Worm (Caenorhabditis elegans) whole organism, early embryonic: ENCODE measurements around the gene grl-13.

Experiments used
- B0310.2 ChIP-seq: sonication (generic microtip); optimal IDR thresholded peaks from 2 replicates; lab custom pipeline; 2016; ENCODE audit warnings: mild to moderate bottlenecking, missing genetic modification characterization, missing compliant biosample characterization
- F13C5.2 ChIP-seq: sonication (generic microtip); optimal IDR thresholded peaks from 2 replicates; lab custom pipeline; 2017; ENCODE audit warnings: mild to moderate bottlenecking, missing genetic modification characterization, inconsistent platforms, missing compliant biosample characterization
- aly-1 ChIP-seq: sonication (generic microtip); optimal IDR thresholded peaks from 2 replicates; lab custom pipeline; 2016; ENCODE audit warnings: missing genetic modification characterization, missing compliant biosample characterization
- ama-1 ChIP-seq: fragments of 150-350 bp; optimal IDR thresholded peaks from 2 replicates; lab custom pipeline; 2014
- ceh-13 ChIP-seq: fragments of 200-800 bp; sonication (Bioruptor generic); optimal IDR thresholded peaks from 2 replicates; lab custom pipeline; 2018; ENCODE audit warnings: mild to moderate bottlenecking, missing genetic modification characterization, missing compliant biosample characterization
- ceh-36 ChIP-seq: sonication (generic microtip); optimal IDR thresholded peaks from 2 replicates; lab custom pipeline; 2016; ENCODE audit warnings: missing genetic modification characterization, inconsistent platforms, missing compliant biosample characterization
- ets-7 ChIP-seq: sonication (generic microtip); optimal IDR thresholded peaks from 2 replicates; lab custom pipeline; 2016; ENCODE audit warnings: missing genotype, missing genetic modification characterization, missing compliant biosample characterization
- flt-1 ChIP-seq: fragments of 200-800 bp; sonication (Bioruptor generic); IDR thresholded peaks from 2 replicates; pipeline ENCODE4 v1.3.6; 2022; ENCODE audit warnings: missing genetic modification characterization, missing compliant biosample characterization
- hmbx-1 ChIP-seq: sonication (generic microtip); optimal IDR thresholded peaks from 2 replicates; lab custom pipeline; 2016; ENCODE audit warnings: mild to moderate bottlenecking, missing genetic modification characterization, missing compliant biosample characterization
- hmg-4 ChIP-seq: fragments of 200-800 bp; sonication (Bioruptor generic); optimal IDR thresholded peaks from 2 replicates; lab custom pipeline; 2018; ENCODE audit warnings: mild to moderate bottlenecking, missing genetic modification characterization, missing compliant biosample characterization
- hnd-1 ChIP-seq: sonication (generic microtip); optimal IDR thresholded peaks from 2 replicates; lab custom pipeline; 2016; ENCODE audit warnings: missing genetic modification characterization, missing compliant biosample characterization
- pes-1 ChIP-seq: fragments of 200-800 bp; sonication (Bioruptor generic); IDR thresholded peaks from 2 replicates; pipeline ENCODE4 v1.3.6; 2022; ENCODE audit warnings: missing genetic modification reagents, missing genetic modification characterization, missing compliant biosample characterization
- scrt-1 ChIP-seq: fragments of 200-800 bp; sonication (Bioruptor generic); IDR thresholded peaks from 2 replicates; pipeline ENCODE4 v1.3.6; 2022; ENCODE audit warnings: missing genetic modification characterization, missing compliant biosample characterization
- sea-1 ChIP-seq: fragments of 200-800 bp; sonication (Bioruptor generic); conservative IDR thresholded peaks from 2 replicates; pipeline ENCODE4 v1.3.6; 2022; ENCODE audit warnings: missing genetic modification characterization, missing compliant biosample characterization
- tbx-11 ChIP-seq: fragments of 200-800 bp; sonication (Bioruptor generic); IDR thresholded peaks from 2 replicates; pipeline ENCODE4 v1.3.6; 2022; ENCODE audit warnings: missing genetic modification characterization, missing compliant biosample characterization
- tbx-37 ChIP-seq: fragments of 200-800 bp; sonication (Bioruptor generic); conservative IDR thresholded peaks from 2 replicates; pipeline ENCODE4 v1.3.6; 2022; ENCODE audit warnings: missing genetic modification reagents, missing genetic modification characterization, missing compliant biosample characterization
- tra-4 ChIP-seq: sonication (generic microtip); optimal IDR thresholded peaks from 2 replicates; lab custom pipeline; 2017; ENCODE audit warnings: missing genetic modification characterization, missing compliant biosample characterization

grl-13 gene

ce11 chrV:4374625-4375024, 10.2 kb upstream of the grl-13 start, which contains the start of gene neg-1:
TSS of gene neg-1 (minus strand) at chrV:4374874.
- TF ChIP-seq ama-1 (lab: Kevin White, UChicago), result no peak
- no peak for TF ChIP-seq ets-7 (tag; lab: Kevin White, UChicago)
- no peak for TF ChIP-seq ceh-13 (GFP tag; lab: Kevin White, UChicago)
- TF ChIP-seq B0310.2 (tag; lab: Kevin White, UChicago), result no peak
- no peak for TF ChIP-seq aly-1 (tag; lab: Kevin White, UChicago)
- no peak for TF ChIP-seq tbx-11 (GFP tag; lab: Robert Waterston, UW)
- no peak for TF ChIP-seq hmbx-1 (tag; lab: Kevin White, UChicago)
- no peak for TF ChIP-seq F13C5.2 (tag; lab: Kevin White, UChicago)
- no peak for TF ChIP-seq scrt-1 (GFP tag; lab: Robert Waterston, UW)
- no peak for TF ChIP-seq flt-1 (GFP tag; lab: Robert Waterston, UW)
- TF ChIP-seq ceh-36, result no peak
- no peak for TF ChIP-seq tra-4 (tag; lab: Kevin White, UChicago)
- no peak for TF ChIP-seq hnd-1 (tag; lab: Kevin White, UChicago)
- no peak for TF ChIP-seq sea-1
- no peak for TF ChIP-seq hmg-4
- no peak for TF ChIP-seq tbx-37 (GFP tag; lab: Robert Waterston, UW)
- no peak for TF ChIP-seq pes-1

- TF ChIP-seq B0310.2 (tag; lab: Kevin White, UChicago) (no peak), ets-7 (tag; lab: Kevin White, UChicago) (no peak), tra-4 (tag; lab: Kevin White, UChicago) (no peak), flt-1 (GFP tag; lab: Robert Waterston, UW) (no peak), tbx-11 (GFP tag; lab: Robert Waterston, UW) (no peak), tbx-37 (GFP tag; lab: Robert Waterston, UW) (no peak), ceh-13 (GFP tag; lab: Kevin White, UChicago) (no peak), ama-1 (lab: Kevin White, UChicago) (no peak), hnd-1 (tag; lab: Kevin White, UChicago) (no peak), hmg-4 (no peak), pes-1 (no peak), hmbx-1 (tag; lab: Kevin White, UChicago) (no peak), sea-1 (no peak), aly-1 (tag; lab: Kevin White, UChicago) (no peak)
These were observed 9.2 kb upstream of the grl-13 start for ce11 chrV:4373656-4374055.

ce11 chrV:4372986-4373385, 8.6 kb upstream of the grl-13 start:
- TF ChIP-seq tbx-37 (GFP tag; lab: Robert Waterston, UW) (no peak), B0310.2 (tag; lab: Kevin White, UChicago) (no peak), hmg-4 (no peak), F13C5.2 (tag; lab: Kevin White, UChicago) (no peak)

ce11 chrV:4371309-4371933, 7.0 kb upstream of the grl-13 start, which contains the start of the genes gmpr-1 and fipp-1:
TSS of gene gmpr-1 (minus strand) at chrV:4371383.
TSS of gene fipp-1 (plus strand) at chrV:4371807.
- no peak for TF ChIP-seq hnd-1 (tag; lab: Kevin White, UChicago)
- TF ChIP-seq ceh-36, result no peak
- no peak for TF ChIP-seq sea-1
- no peak for TF ChIP-seq flt-1 (GFP tag; lab: Robert Waterston, UW)
- TF ChIP-seq pes-1, result no peak
- TF ChIP-seq F13C5.2 (tag; lab: Kevin White, UChicago), result no peak
- TF ChIP-seq ceh-13 (GFP tag; lab: Kevin White, UChicago), result no peak

ce11 chrV:4370515-4370914, 6.1 kb upstream of the grl-13 start:
- TF ChIP-seq B0310.2 (tag; lab: Kevin White, UChicago) (no peak), pes-1 (no peak), F13C5.2 (tag; lab: Kevin White, UChicago) (no peak), tbx-11 (GFP tag; lab: Robert Waterston, UW) (no peak), ceh-13 (GFP tag; lab: Kevin White, UChicago) (no peak), hmbx-1 (tag; lab: Kevin White, UChicago) (no peak), sea-1 (no peak), tbx-37 (GFP tag; lab: Robert Waterston, UW) (no peak), hnd-1 (tag; lab: Kevin White, UChicago) (no peak), flt-1 (GFP tag; lab: Robert Waterston, UW) (no peak)

- TF ChIP-seq F13C5.2 (tag; lab: Kevin White, UChicago), result no peak
- TF ChIP-seq tbx-37 (GFP tag; lab: Robert Waterston, UW), result no peak
- TF ChIP-seq tra-4 (tag; lab: Kevin White, UChicago), result no peak
- no peak for TF ChIP-seq tbx-11 (GFP tag; lab: Robert Waterston, UW)
- TF ChIP-seq ets-7 (tag; lab: Kevin White, UChicago), result no peak
- TF ChIP-seq ceh-13 (GFP tag; lab: Kevin White, UChicago), result no peak
- no peak for TF ChIP-seq pes-1
- no peak for TF ChIP-seq hmg-4
- TF ChIP-seq ceh-36, result no peak
- TF ChIP-seq hnd-1 (tag; lab: Kevin White, UChicago), result no peak
- no peak for TF ChIP-seq scrt-1 (GFP tag; lab: Robert Waterston, UW)
- no peak for TF ChIP-seq sea-1
- no peak for TF ChIP-seq aly-1 (tag; lab: Kevin White, UChicago)
- no peak for TF ChIP-seq hmbx-1 (tag; lab: Kevin White, UChicago)
- no peak for TF ChIP-seq ama-1 (lab: Kevin White, UChicago)
- no peak for TF ChIP-seq flt-1 (GFP tag; lab: Robert Waterston, UW)
- no peak for TF ChIP-seq B0310.2 (tag; lab: Kevin White, UChicago)
These were observed 2.0 kb upstream of the grl-13 start, which contains the start of gene F32D1.11 for ce11 chrV:4366440-4366839. TSS of gene F32D1.11 (minus strand) at chrV:4366540.

- TF ChIP-seq tbx-37 (GFP tag; lab: Robert Waterston, UW) (no peak), tra-4 (tag; lab: Kevin White, UChicago) (no peak)
These were observed 2.9 kb downstream of the grl-13 start, which contains the start of gene F32D1.3 for ce11 chrV:4361505-4361904. TSS of gene F32D1.3 (minus strand) at chrV:4361569.
